Fruit fly (Drosophila melanogaster) whole organism, wandering third instar larva: ENCODE measurements around the gene CG44040.

Experiments
- Abd-B ChIP-seq: fragments of >200 bp; optimal IDR thresholded peaks from 2 replicates; lab custom pipeline; 2017; ENCODE audit warnings: missing biosample characterization, missing genetic modification characterization
- GATAd ChIP-seq: sonication (Bioruptor generic); optimal IDR thresholded peaks from 2 replicates; lab custom pipeline; 2016; ENCODE audit warnings: missing biosample characterization, missing genetic modification characterization
- Hr78 ChIP-seq: fragments of >200 bp; optimal IDR thresholded peaks from 2 replicates; lab custom pipeline; 2017; ENCODE audit warnings: missing biosample characterization, missing genetic modification characterization
- br ChIP-seq: fragments of 200-800 bp; sonication (Bioruptor generic); optimal IDR thresholded peaks from 2 replicates; lab custom pipeline; 2016; ENCODE audit warnings: missing biosample characterization, missing genetic modification characterization
- foxo ChIP-seq, 2 experiments: fragments of 200-800 bp; sonication (Bioruptor generic); optimal IDR thresholded peaks; 2 replicates in 1 of 2; 3 replicates in 1 of 2; lab custom pipeline; 2016 to 2017; ENCODE audit warnings: missing biosample characterization in 2 of 2, missing genetic modification characterization in 2 of 2
- h ChIP-seq: fragments of 200-800 bp; sonication (Bioruptor generic); optimal IDR thresholded peaks from 3 replicates; lab custom pipeline; 2016; ENCODE audit warnings: missing biosample characterization, mild to moderate bottlenecking, missing genetic modification characterization
- lola ChIP-seq: fragments of >200 bp; optimal IDR thresholded peaks from 2 replicates; lab custom pipeline; 2017; ENCODE audit warnings: missing biosample characterization, missing genetic modification characterization
- rgr ChIP-seq: fragments of 200-800 bp; sonication (Bioruptor generic); optimal IDR thresholded peaks from 3 replicates; lab custom pipeline; 2016; ENCODE audit warnings: missing biosample characterization, mild to moderate bottlenecking, missing genetic modification characterization
- usp ChIP-seq: fragments of >200 bp; optimal IDR thresholded peaks from 2 replicates; lab custom pipeline; 2017; ENCODE audit warnings: missing biosample characterization, missing genetic modification characterization

dm6 chr3R:15328083-15328779, 8.1 kb downstream of the CG44040 start, which contains the start of the genes CG6236 and ea:
- TF ChIP-seq rgr (GFP tag; lab: Kevin White, UChicago) = no peak
- no peak for TF ChIP-seq Hr78 (GFP tag; lab: Kevin White, UChicago)
- no peak for TF ChIP-seq Abd-B (GFP tag; lab: Kevin White, UChicago)
- TF ChIP-seq h (GFP tag; lab: Kevin White, UChicago) = no peak
- TF ChIP-seq lola (GFP tag; lab: Kevin White, UChicago) = no peak
- TF ChIP-seq foxo (GFP tag; optimal IDR thresholded peaks at IDR 0.05; lab: Kevin White, UChicago) = no peak
- no peak for TF ChIP-seq br
- TF ChIP-seq GATAd = no peak
- TF ChIP-seq usp (GFP tag; lab: Kevin White, UChicago) = no peak
